Fruit fly (Drosophila melanogaster) Kc167 (cell line): ENCODE data around the gene CG5167.

Source experiments
- Myc ChIP-seq: fragments of >200 bp; optimal IDR thresholded peaks from 2 replicates; lab custom pipeline; 2017; ENCODE audit warnings: missing external identifiers
- Sin3A ChIP-seq: fragments of >200 bp; optimal IDR thresholded peaks from 2 replicates; lab custom pipeline; 2018; ENCODE audit warnings: missing external identifiers
- h ChIP-seq: fragments of >200 bp; optimal IDR thresholded peaks from 3 replicates; lab custom pipeline; 2018; ENCODE audit warnings: missing external identifiers
- insv ChIP-seq: fragments of >200 bp; optimal IDR thresholded peaks from 3 replicates; lab custom pipeline; 2018; ENCODE audit warnings: missing external identifiers
- psq ChIP-seq: fragments of >200 bp; optimal IDR thresholded peaks from 2 replicates; lab custom pipeline; 2017; ENCODE audit warnings: missing external identifiers
- ttk ChIP-seq: sonication (Bioruptor generic); optimal IDR thresholded peaks from 2 replicates; lab custom pipeline; 2017; ENCODE audit warnings: missing external identifiers

The CG5167 gene

dm6 chr3R:12450713-12451259 is 44.5 kb downstream of the CG5167 start:
- TF ChIP-seq ttk (lab: Kevin White, UChicago) (no peak), insv (no peak), Sin3A (lab: Kevin White, UChicago) (no peak), h (lab: Kevin White, UChicago) (no peak), psq (no peak), Myc (lab: Kevin White, UChicago) (no peak)

dm6 chr3R:12451376-12451775 is 45.0 kb downstream of the CG5167 start:
- TF ChIP-seq insv (no peak), h (lab: Kevin White, UChicago) (no peak), Myc (lab: Kevin White, UChicago) (no peak), Sin3A (lab: Kevin White, UChicago) (no peak), psq (no peak), ttk (lab: Kevin White, UChicago) (no peak)

- no peak for TF ChIP-seq psq
- no peak for TF ChIP-seq insv
Observed at dm6 chr3R:12451888-12452514, 45.7 kb downstream of the CG5167 start, which contains the start of gene CG5509. TSS of gene CG5509 (plus strand) at chr3R:12452464.

- TF ChIP-seq Sin3A (lab: Kevin White, UChicago): no peak
- no peak for TF ChIP-seq h (lab: Kevin White, UChicago)
- no peak for TF ChIP-seq psq
- TF ChIP-seq insv: no peak
- TF ChIP-seq Myc (lab: Kevin White, UChicago): no peak
- TF ChIP-seq ttk (lab: Kevin White, UChicago): no peak
Observed at dm6 chr3R:12454492-12454891, 48.2 kb downstream of the CG5167 start.

dm6 chr3R:12456370-12456940 is 50.1 kb downstream of the CG5167 start, which contains the start of gene trus:
TSS of gene trus (plus strand) at chr3R:12456573.
- TF ChIP-seq h (lab: Kevin White, UChicago): no peak
- TF ChIP-seq Myc (lab: Kevin White, UChicago): no peak
- TF ChIP-seq Sin3A (lab: Kevin White, UChicago): no peak
- TF ChIP-seq psq: no peak
- TF ChIP-seq ttk (lab: Kevin White, UChicago): no peak
- no peak for TF ChIP-seq insv
